Worm (Caenorhabditis elegans) whole organism, midembryonic: ENCODE measurements around the gene M01H9.2.

ENCODE experiments used
- T22C8.4 ChIP-seq: fragments of 200-800 bp; sonication (Bioruptor generic); IDR thresholded peaks from 2 replicates; pipeline ENCODE4 v1.3.6; 2022; ENCODE audit warnings: missing genetic modification characterization, missing compliant biosample characterization
- cog-1 ChIP-seq: sonication (generic microtip); optimal IDR thresholded peaks from 2 replicates; lab custom pipeline; 2016; ENCODE audit warnings: missing genetic modification characterization, missing compliant biosample characterization

ce11 chrIV:4480027-4480426, 17.0 kb upstream of the M01H9.2 start, which contains the start of gene M01H9.10:
- TF ChIP-seq T22C8.4 (GFP tag; lab: Robert Waterston, UW) (no peak), cog-1 (tag; lab: Kevin White, UChicago) (no peak)
